Worm (Caenorhabditis elegans) whole organism, midembryonic: ENCODE data around the gene C05B5.16.

Source experiments
- T22C8.4 ChIP-seq: fragments of 200-800 bp; sonication (Bioruptor generic); IDR thresholded peaks from 2 replicates; pipeline ENCODE4 v1.3.6; 2022; ENCODE audit warnings: missing genetic modification characterization, missing compliant biosample characterization
- cog-1 ChIP-seq: sonication (generic microtip); optimal IDR thresholded peaks from 2 replicates; lab custom pipeline; 2016; ENCODE audit warnings: missing genetic modification characterization, missing compliant biosample characterization

ce11 chrIII:9984604-9985003 lies 27.6 kb upstream of the C05B5.16 start:
- TF ChIP-seq cog-1 (no peak), T22C8.4 (no peak)
